Worm (Caenorhabditis elegans): ENCODE data around the gene xpo-3.

- TF ChIP-seq tbx-7 (tag; optimal IDR thresholded peaks at IDR 0.05) (no peak), pat-9 (tag; optimal IDR thresholded peaks at IDR 0.05) (no peak), dmd-4 (tag; optimal IDR thresholded peaks at IDR 0.05; ENCODE audit: borderline replicate concordance) (no peak)
Observed at ce11 chrIV:7931873-7932272, 8.0 kb upstream of the xpo-3 start.

Data from whole organism, late embryonic.